Fruit fly (Drosophila melanogaster): ENCODE measurements around the gene CG12105.

dm6 chr3L:1647276-1647919 lies 31.8 kb upstream of the CG12105 start, which contains the start of the genes CG17249 and Bro:
- TF ChIP-seq CG3726 (GFP tag; IDR thresholded peaks at IDR 0.05) = no peak
- no peak; the same call in 1 of the 2 replicates for TF ChIP-seq CG1024 (GFP tag; IDR thresholded peaks at IDR 0.05)
- 0 out of 3 replicates have a peak, but pooled peaks have one; percentile 21 for TF ChIP-seq Doc3 (GFP tag; IDR thresholded peaks at IDR 0.05; ENCODE audit: partially characterized antibody)
- no peak for TF ChIP-seq CG5180 (GFP tag; optimal IDR thresholded peaks at IDR 0.05)
- no peak for TF ChIP-seq tin (GFP tag; optimal IDR thresholded peaks at IDR 0.05)
- TF ChIP-seq Gug (GFP tag; IDR thresholded peaks at IDR 0.05) = no peak
- TF ChIP-seq CG8478 (optimal IDR thresholded peaks at IDR 0.05) = no peak
